Fruit fly (Drosophila melanogaster) whole organism, embryonic: Measurements from ENCODE around the gene janB.

Experiments used
- Atf3 ChIP-seq: fragments of 200-800 bp; sonication (Bioruptor generic); optimal IDR thresholded peaks from 3 replicates; lab custom pipeline; 2016; ENCODE audit warnings: missing biosample characterization, missing genetic modification characterization
- CG10431 ChIP-seq: fragments of 200-800 bp; sonication (Bioruptor generic); optimal IDR thresholded peaks from 3 replicates; lab custom pipeline; 2018; ENCODE audit warnings: missing biosample characterization, mild to moderate bottlenecking, missing genetic modification characterization
- CG11398 ChIP-seq: fragments of 200-800 bp; sonication (Bioruptor generic); optimal IDR thresholded peaks from 2 replicates; lab custom pipeline; 2016; ENCODE audit warnings: missing biosample characterization, missing genetic modification characterization
- CG12155 ChIP-seq: fragments of 200-800 bp; sonication (Bioruptor generic); optimal IDR thresholded peaks from 3 replicates; lab custom pipeline; 2016; ENCODE audit warnings: missing biosample characterization, missing genetic modification characterization
- CG12219 ChIP-seq: fragments of 200-800 bp; sonication (Bioruptor generic); optimal IDR thresholded peaks from 3 replicates; lab custom pipeline; 2018; ENCODE audit warnings: missing biosample characterization, mild to moderate bottlenecking, missing genetic modification characterization
- CG12391 ChIP-seq: fragments of 200-800 bp; sonication (Bioruptor generic); optimal IDR thresholded peaks from 3 replicates; lab custom pipeline; 2018; ENCODE audit warnings: missing biosample characterization, mild to moderate bottlenecking, missing genetic modification characterization, moderate library complexity
- CG13296 ChIP-seq: fragments of 200-800 bp; sonication (Bioruptor generic); optimal IDR thresholded peaks from 3 replicates; lab custom pipeline; 2018; ENCODE audit warnings: missing biosample characterization, mild to moderate bottlenecking, missing genetic modification characterization
- CG17361 ChIP-seq: fragments of 200-800 bp; sonication (Bioruptor generic); IDR thresholded peaks from 3 replicates; pipeline ENCODE4 v1.3.6; 2022; ENCODE audit warnings: missing biosample characterization, missing genetic modification characterization
- CG18011 ChIP-seq: fragments of 200-800 bp; sonication (Bioruptor generic); optimal IDR thresholded peaks from 2 replicates; lab custom pipeline; 2017; ENCODE audit warnings: missing biosample characterization, missing genetic modification characterization, mild to moderate bottlenecking, moderate library complexity, missing genotype
- CG18599 ChIP-seq: fragments of 200-800 bp; sonication (Bioruptor generic); optimal IDR thresholded peaks from 3 replicates; lab custom pipeline; 2017; ENCODE audit warnings: missing biosample characterization, missing genetic modification characterization, mild to moderate bottlenecking, moderate library complexity, missing genetic modification reagents
- CG18619 ChIP-seq: fragments of 200-800 bp; sonication (Bioruptor generic); optimal IDR thresholded peaks from 3 replicates; lab custom pipeline; 2017; ENCODE audit warnings: missing biosample characterization, mild to moderate bottlenecking, missing genetic modification characterization
- CG33213 ChIP-seq: fragments of 200-800 bp; sonication (Bioruptor generic); optimal IDR thresholded peaks from 3 replicates; lab custom pipeline; 2016; ENCODE audit warnings: missing biosample characterization, missing genetic modification characterization
- CG34376 ChIP-seq: fragments of 200-800 bp; sonication (Bioruptor generic); optimal IDR thresholded peaks from 2 replicates; lab custom pipeline; 2018; ENCODE audit warnings: missing biosample characterization, mild to moderate bottlenecking, missing genetic modification characterization
- CG4617 ChIP-seq: fragments of 200-800 bp; sonication (Bioruptor generic); optimal IDR thresholded peaks from 3 replicates; lab custom pipeline; 2016; ENCODE audit warnings: missing biosample characterization, missing genetic modification characterization, borderline replicate concordance
- CG5245 ChIP-seq: fragments of 200-800 bp; sonication (Bioruptor generic); optimal IDR thresholded peaks from 3 replicates; lab custom pipeline; 2016; ENCODE audit warnings: missing biosample characterization, missing genetic modification characterization
- CG9437 ChIP-seq: fragments of 200-800 bp; sonication (Bioruptor generic); optimal IDR thresholded peaks from 2 replicates; lab custom pipeline; 2018; ENCODE audit warnings: missing biosample characterization, mild to moderate bottlenecking, missing genetic modification characterization
- CG9609 ChIP-seq: fragments of 200-800 bp; sonication (Bioruptor generic); optimal IDR thresholded peaks from 3 replicates; lab custom pipeline; 2016; ENCODE audit warnings: missing biosample characterization, missing genetic modification characterization
- Dref ChIP-seq: fragments of 200-800 bp; sonication (Bioruptor generic); IDR thresholded peaks from 2 replicates; pipeline ENCODE4 v1.3.6; 2022; ENCODE audit warnings: missing biosample characterization, missing genetic modification characterization
- ERR ChIP-seq: fragments of 200-800 bp; sonication (Bioruptor generic); optimal IDR thresholded peaks from 2 replicates; lab custom pipeline; 2016; ENCODE audit warnings: missing biosample characterization, missing genetic modification characterization
- Ets97D ChIP-seq: fragments of 200-800 bp; sonication (Bioruptor generic); optimal IDR thresholded peaks from 3 replicates; lab custom pipeline; 2016; ENCODE audit warnings: missing biosample characterization, missing genetic modification characterization
- HLH54F ChIP-seq: fragments of 200-800 bp; sonication (Bioruptor generic); optimal IDR thresholded peaks from 3 replicates; lab custom pipeline; 2016; ENCODE audit warnings: missing biosample characterization, missing genetic modification characterization
- Hr78 ChIP-seq, 2 experiments: fragments of 200-800 bp in 1 of 2; fragments of >200 bp in 1 of 2; sonication (Bioruptor generic) in 1 of 2; optimal IDR thresholded peaks; 2 replicates each; lab custom pipeline; 2017 to 2019; ENCODE audit warnings: missing biosample characterization in 2 of 2, missing genetic modification characterization in 2 of 2, mild to moderate bottlenecking in 1 of 2, moderate library complexity in 1 of 2
- Mad ChIP-seq: fragments of 200-800 bp; sonication (Bioruptor generic); optimal IDR thresholded peaks from 2 replicates; lab custom pipeline; 2016; ENCODE audit warnings: missing biosample characterization, missing genetic modification characterization
- NFAT ChIP-seq: fragments of 200-800 bp; sonication (Bioruptor generic); IDR thresholded peaks from 2 replicates; pipeline ENCODE4 v1.3.6; 2022; ENCODE audit warnings: missing biosample characterization, missing genetic modification characterization
- PHDP ChIP-seq: fragments of 200-800 bp; sonication (Bioruptor generic); optimal IDR thresholded peaks from 3 replicates; lab custom pipeline; 2018; ENCODE audit warnings: missing biosample characterization, mild to moderate bottlenecking, missing genetic modification characterization, moderate library complexity
- Rfx ChIP-seq: fragments of 200-800 bp; sonication (Bioruptor generic); IDR thresholded peaks from 2 replicates; pipeline ENCODE4 v1.3.6; 2022; ENCODE audit warnings: missing biosample characterization, missing genetic modification characterization
- Six4 ChIP-seq: fragments of 200-800 bp; sonication (Bioruptor generic); optimal IDR thresholded peaks from 2 replicates; lab custom pipeline; 2016; ENCODE audit warnings: missing biosample characterization, missing genetic modification characterization
- Spps ChIP-seq: fragments of 200-800 bp; sonication (Bioruptor generic); optimal IDR thresholded peaks from 2 replicates; lab custom pipeline; 2018; ENCODE audit warnings: missing biosample characterization, mild to moderate bottlenecking, missing genetic modification characterization
- Taf1 ChIP-seq: fragments of 200-800 bp; sonication (Bioruptor generic); IDR thresholded peaks from 2 replicates; pipeline ENCODE4 v1.3.6; 2022; ENCODE audit warnings: missing biosample characterization, missing genetic modification characterization
- Tbp ChIP-seq: fragments of >200 bp; optimal IDR thresholded peaks from 2 replicates; lab custom pipeline; 2018; ENCODE audit warnings: missing biosample characterization, missing genetic modification characterization
- Xbp1 ChIP-seq: fragments of 200-800 bp; sonication (Bioruptor generic); optimal IDR thresholded peaks from 3 replicates; lab custom pipeline; 2016; ENCODE audit warnings: missing biosample characterization, mild to moderate bottlenecking, missing genetic modification characterization
- al ChIP-seq: fragments of 200-800 bp; sonication (Bioruptor generic); IDR thresholded peaks from 2 replicates; pipeline ENCODE4 v1.3.6; 2022; ENCODE audit warnings: missing biosample characterization, missing genetic modification characterization
- ash1 ChIP-seq: fragments of 200-800 bp; sonication (Bioruptor generic); optimal IDR thresholded peaks from 2 replicates; lab custom pipeline; 2018; ENCODE audit warnings: missing biosample characterization, mild to moderate bottlenecking, missing genetic modification characterization
- cato ChIP-seq: fragments of 200-800 bp; sonication (Bioruptor generic); optimal IDR thresholded peaks from 2 replicates; lab custom pipeline; 2016; ENCODE audit warnings: missing biosample characterization, missing genetic modification characterization, borderline replicate concordance
- cg ChIP-seq: fragments of 200-800 bp; sonication (Bioruptor generic); optimal IDR thresholded peaks from 3 replicates; lab custom pipeline; 2019; ENCODE audit warnings: missing biosample characterization, mild to moderate bottlenecking, missing genetic modification characterization, moderate library complexity
- gcm2 ChIP-seq: fragments of 200-800 bp; sonication (Bioruptor generic); optimal IDR thresholded peaks from 2 replicates; lab custom pipeline; 2016; ENCODE audit warnings: missing biosample characterization, missing genetic modification characterization
- her ChIP-seq: fragments of 200-800 bp; sonication (Bioruptor generic); optimal IDR thresholded peaks from 2 replicates; lab custom pipeline; 2016; ENCODE audit warnings: missing biosample characterization, missing genetic modification characterization
- ken ChIP-seq: fragments of 200-800 bp; sonication (Bioruptor generic); IDR thresholded peaks from 3 replicates; pipeline ENCODE4 v1.3.6; 2022; ENCODE audit warnings: missing biosample characterization, missing genetic modification characterization
- lbe ChIP-seq: fragments of 200-800 bp; sonication (Bioruptor generic); optimal IDR thresholded peaks from 2 replicates; lab custom pipeline; 2016; ENCODE audit warnings: missing biosample characterization, mild to moderate bottlenecking, missing genetic modification characterization
- lola ChIP-seq, 3 experiments: fragments of >200 bp in 2 of 3; fragments of 200-800 bp in 1 of 3; sonication (Bioruptor generic) in 1 of 3; optimal IDR thresholded peaks; 2 replicates each; lab custom pipeline; 2017 to 2019; ENCODE audit warnings: missing biosample characterization in 3 of 3, missing genetic modification characterization in 3 of 3, mild to moderate bottlenecking in 1 of 3, moderate library complexity in 1 of 3
- mam ChIP-seq: fragments of 200-800 bp; sonication (Bioruptor generic); optimal IDR thresholded peaks from 3 replicates; lab custom pipeline; 2016; ENCODE audit warnings: missing biosample characterization, missing genetic modification characterization
- mirr ChIP-seq: fragments of 200-800 bp; sonication (Bioruptor generic); optimal IDR thresholded peaks from 3 replicates; lab custom pipeline; 2018; ENCODE audit warnings: missing biosample characterization, mild to moderate bottlenecking, missing genetic modification characterization
- nerfin-1 ChIP-seq: fragments of 200-800 bp; sonication (Bioruptor generic); optimal IDR thresholded peaks from 3 replicates; lab custom pipeline; 2019; ENCODE audit warnings: missing biosample characterization, mild to moderate bottlenecking, missing genetic modification characterization, moderate library complexity
- pum ChIP-seq: fragments of 200-800 bp; sonication (Bioruptor generic); optimal IDR thresholded peaks from 2 replicates; lab custom pipeline; 2016; ENCODE audit warnings: missing biosample characterization, missing genetic modification characterization
- sc ChIP-seq, 3 experiments: fragments of >200 bp in 2 of 3; fragments of 200-800 bp in 1 of 3; sonication (Bioruptor generic) in 1 of 3; optimal IDR thresholded peaks; 2 replicates in 2 of 3; 3 replicates in 1 of 3; lab custom pipeline; 2017; ENCODE audit warnings: mild to moderate bottlenecking in 1 of 3, missing biosample characterization in 1 of 3, missing genetic modification characterization in 1 of 3, missing genetic modification reagents in 1 of 3
- scrt ChIP-seq: fragments of 200-800 bp; sonication (Bioruptor generic); optimal IDR thresholded peaks from 2 replicates; lab custom pipeline; 2018; ENCODE audit warnings: missing biosample characterization, mild to moderate bottlenecking, missing genetic modification characterization, moderate library complexity
- slp2 ChIP-seq: fragments of 200-800 bp; sonication (Bioruptor generic); optimal IDR thresholded peaks from 2 replicates; lab custom pipeline; 2016; ENCODE audit warnings: missing biosample characterization, missing genetic modification characterization
- tgo ChIP-seq: fragments of 200-800 bp; sonication (Bioruptor generic); IDR thresholded peaks from 3 replicates; pipeline ENCODE4 v1.3.6; 2022; ENCODE audit warnings: missing biosample characterization, missing genetic modification characterization
- unpg ChIP-seq: fragments of 200-800 bp; sonication (Bioruptor generic); optimal IDR thresholded peaks from 3 replicates; lab custom pipeline; 2018; ENCODE audit warnings: missing biosample characterization, mild to moderate bottlenecking, missing genetic modification characterization, moderate library complexity
- zen ChIP-seq: fragments of 200-800 bp; sonication (Bioruptor generic); optimal IDR thresholded peaks from 3 replicates; lab custom pipeline; 2018; ENCODE audit warnings: missing biosample characterization, mild to moderate bottlenecking, missing genetic modification characterization, moderate library complexity

Gene janB

dm6 chr3R:30022452-30023028, 16.0 kb downstream of the janB start, which contains the start of the genes RpS28a and Axn (continued):
- TF ChIP-seq sc (optimal IDR thresholded peaks at IDR 0.05; lab: Kevin White, UChicago) (no peak), sc (GFP tag; optimal IDR thresholded peaks at IDR 0.05; lab: Kevin White, UChicago) (no peak), CG34376 (no peak), CG5245 (GFP tag; lab: Kevin White, UChicago) (no peak), HLH54F (GFP tag; lab: Kevin White, UChicago) (no peak), lola (GFP tag; optimal IDR thresholded peaks at IDR 0.05; lab: Kevin White, UChicago) (no peak), pum (GFP tag; lab: Kevin White, UChicago) (no peak), CG10431 (peak; percentile 6), Mad (GFP tag; lab: Kevin White, UChicago) (no peak), Ets97D (GFP tag; lab: Kevin White, UChicago) (peak; percentile 78), NFAT (peak; percentile 66), slp2 (GFP tag; lab: Kevin White, UChicago) (no peak), CG11398 (GFP tag; lab: Kevin White, UChicago) (no peak), zen (tag; lab: Kevin White, UChicago) (no peak), CG9609 (peak; percentile 49), Tbp (GFP tag; lab: Kevin White, UChicago) (no peak), CG13296 (GFP tag; lab: Kevin White, UChicago) (no peak), CG18011 (GFP tag; lab: Kevin White, UChicago) (no peak), Atf3 (peak; percentile 18), nerfin-1 (tag; lab: Kevin White, UChicago) (no peak), CG12219 (no peak), Dref (GFP tag; lab: Robert Waterston, UW) (peak; percentile 98), CG18619 (GFP tag; lab: Kevin White, UChicago) (no peak), Rfx (GFP tag; lab: Robert Waterston, UW) (peak; percentile 48), her (no peak), al (GFP tag; lab: Robert Waterston, UW) (no peak), CG33213 (GFP tag; lab: Kevin White, UChicago) (peak; percentile 78), PHDP (tag; lab: Kevin White, UChicago) (no peak), Six4 (GFP tag; lab: Kevin White, UChicago) (no peak), tgo (GFP tag; lab: Robert Waterston, UW) (no peak), lbe (no peak), CG12391 (no peak), CG4617 (GFP tag; lab: Kevin White, UChicago) (peak; percentile 67), unpg (GFP tag; lab: Kevin White, UChicago) (no peak), CG17361 (GFP tag; lab: Robert Waterston, UW) (no peak; the same call in 2 of the 3 replicates), CG12155 (no peak), ERR (GFP tag; lab: Kevin White, UChicago) (peak; percentile 94), mam (GFP tag; lab: Kevin White, UChicago) (peak; percentile 24), CG18599 (GFP tag; lab: Kevin White, UChicago) (no peak), cg (GFP tag; lab: Kevin White, UChicago) (no peak), ash1 (GFP tag; lab: Kevin White, UChicago) (no peak), Spps (no peak), cato (GFP tag; lab: Kevin White, UChicago) (no peak), Hr78 (GFP tag; optimal IDR thresholded peaks at IDR 0.05; lab: Kevin White, UChicago) (peak in 1 of 2 experiments; percentile 99), ken (GFP tag; lab: Robert Waterston, UW) (0 out of 3 replicates have a peak, but pooled peaks have one; percentile 41), CG9437 (GFP tag; lab: Kevin White, UChicago) (no peak), Xbp1 (peak; percentile 43), Taf1 (no peak), scrt (no peak), mirr (GFP tag; lab: Kevin White, UChicago) (no peak), gcm2 (GFP tag; lab: Kevin White, UChicago) (no peak)
